Fruit fly (Drosophila melanogaster): ENCODE data around the gene Sf3b5.

Sf3b5 gene

DNA sequence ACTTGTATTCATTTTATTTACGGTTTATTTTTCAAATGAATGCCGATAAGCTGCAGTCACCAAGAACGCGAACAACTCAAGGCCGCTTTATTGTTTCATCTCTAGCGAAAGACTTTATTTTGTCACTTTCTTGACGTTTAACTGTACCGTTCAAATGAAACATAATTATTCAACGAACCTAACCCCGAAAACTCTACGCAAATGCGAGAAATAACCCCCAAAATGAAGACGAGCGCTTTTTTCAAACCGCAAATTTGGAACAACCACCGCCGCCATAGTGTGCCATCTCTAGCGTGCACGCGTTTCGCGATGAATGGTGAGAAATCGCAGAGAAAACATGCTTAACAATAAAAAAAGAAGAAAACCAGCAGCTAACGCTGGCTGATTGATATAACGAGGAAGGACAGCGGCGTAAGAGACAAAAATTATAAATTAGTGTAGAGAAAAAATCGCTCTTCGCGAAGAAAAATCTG lies 30.5 kb downstream of the Sf3b5 start, which contains the start of gene CG11970 (continued):
- peak; percentile 22 for TF ChIP-seq jumu (GFP tag; optimal IDR thresholded peaks at IDR 0.05)
- no peak for TF ChIP-seq insv (GFP tag; optimal IDR thresholded peaks at IDR 0.05)
- TF ChIP-seq CG18599 (GFP tag; optimal IDR thresholded peaks at IDR 0.05): no peak
- TF ChIP-seq Hr39 (optimal IDR thresholded peaks at IDR 0.05): no peak
- no peak for TF ChIP-seq eve (GFP tag; optimal IDR thresholded peaks at IDR 0.05)
- no peak for TF ChIP-seq Xrp1 (GFP tag; IDR thresholded peaks at IDR 0.05)
- TF ChIP-seq CG15601 (tag; optimal IDR thresholded peaks at IDR 0.05): no peak
- TF ChIP-seq HLHmδ (GFP tag; optimal IDR thresholded peaks at IDR 0.05): no peak
- 0 out of 3 replicates have a peak, but pooled peaks have one; percentile 49 for TF ChIP-seq CG2199 (GFP tag; IDR thresholded peaks at IDR 0.05)
- TF ChIP-seq CG10979 (tag; optimal IDR thresholded peaks at IDR 0.05): no peak
- no peak for TF ChIP-seq sqz (GFP tag; optimal IDR thresholded peaks at IDR 0.05)
- TF ChIP-seq CG14014 (GFP tag; IDR thresholded peaks at IDR 0.05): 0 out of 2 replicates have a peak, but pooled peaks have one; percentile 17
- TF ChIP-seq Doc3 (GFP tag; IDR thresholded peaks at IDR 0.05; ENCODE audit: partially characterized antibody): peak; percentile 60; the same call in 2 of the 3 replicates
- no peak for TF ChIP-seq usp (GFP tag; optimal IDR thresholded peaks at IDR 0.05)
- 0 out of 3 replicates have a peak, but pooled peaks have one; percentile 10 for TF ChIP-seq CG14050 (GFP tag; IDR thresholded peaks at IDR 0.05)
- no peak for TF ChIP-seq CG7745 (tag; optimal IDR thresholded peaks at IDR 0.05)
- TF ChIP-seq CG3847 (GFP tag; IDR thresholded peaks at IDR 0.05): peak; percentile 29; the same call in 1 of the 2 replicates
- TF ChIP-seq CG10147 (GFP tag; optimal IDR thresholded peaks at IDR 0.05): no peak
- no peak for TF ChIP-seq lbe (GFP tag; optimal IDR thresholded peaks at IDR 0.05)
- TF ChIP-seq rib (GFP tag; IDR thresholded peaks at IDR 0.05): no peak
- TF ChIP-seq CG7928 (GFP tag; optimal IDR thresholded peaks at IDR 0.05): no peak
- TF ChIP-seq CG5953 (GFP tag; IDR thresholded peaks at IDR 0.05): 0 out of 2 replicates have a peak, but pooled peaks have one; percentile 33
- peak; percentile 52 for TF ChIP-seq CG30020 (tag; optimal IDR thresholded peaks at IDR 0.05)
- peak; percentile 67; the same call in 2 of the 3 replicates for TF ChIP-seq CG17361 (GFP tag; IDR thresholded peaks at IDR 0.05)
- TF ChIP-seq CG5180 (GFP tag; optimal IDR thresholded peaks at IDR 0.05): no peak
- no peak for TF ChIP-seq bcd (GFP tag; optimal IDR thresholded peaks at IDR 0.05)
- TF ChIP-seq ssp (GFP tag; IDR thresholded peaks at IDR 0.05): 0 out of 2 replicates have a peak, but pooled peaks have one; percentile 10
- no peak for TF ChIP-seq CG10274 (GFP tag; optimal IDR thresholded peaks at IDR 0.05)
- TF ChIP-seq CG16779 (GFP tag; IDR thresholded peaks at IDR 0.05): no peak
- no peak for TF ChIP-seq kah (GFP tag; optimal IDR thresholded peaks at IDR 0.05)
- TF ChIP-seq gcm2 (GFP tag; optimal IDR thresholded peaks at IDR 0.05): no peak
- TF ChIP-seq CG1529 (GFP tag; optimal IDR thresholded peaks at IDR 0.05): no peak
- no peak for TF ChIP-seq slou (GFP tag; optimal IDR thresholded peaks at IDR 0.05)
- TF ChIP-seq sens-2 (GFP tag; IDR thresholded peaks at IDR 0.05): no peak
- TF ChIP-seq CG1603 (tag; optimal IDR thresholded peaks at IDR 0.05): no peak
- TF ChIP-seq CoRest (tag; optimal IDR thresholded peaks at IDR 0.05): peak; percentile 50
- TF ChIP-seq CG17912 (GFP tag; optimal IDR thresholded peaks at IDR 0.05): no peak
- TF ChIP-seq exex (tag; optimal IDR thresholded peaks at IDR 0.05): no peak
- no peak for TF ChIP-seq CG4730 (GFP tag; IDR thresholded peaks at IDR 0.05)
- 0 out of 2 replicates have a peak, but pooled peaks have one; percentile 19 for TF ChIP-seq nerfin-2 (GFP tag; IDR thresholded peaks at IDR 0.05; ENCODE audit: partially characterized antibody)
- no peak for TF ChIP-seq CG10462 (GFP tag; optimal IDR thresholded peaks at IDR 0.05)
- TF ChIP-seq Camta (GFP tag; optimal IDR thresholded peaks at IDR 0.05): peak; percentile 32
- peak; percentile 16 for TF ChIP-seq p53 (GFP tag; optimal IDR thresholded peaks at IDR 0.05)
- TF ChIP-seq nau (GFP tag; optimal IDR thresholded peaks at IDR 0.05): no peak
- TF ChIP-seq ERR (GFP tag; optimal IDR thresholded peaks at IDR 0.05): no peak
- TF ChIP-seq CG10267 (tag; optimal IDR thresholded peaks at IDR 0.05): peak; percentile 17
- no peak for TF ChIP-seq yki (optimal IDR thresholded peaks at IDR 0.05)
- no peak for TF ChIP-seq pan (optimal IDR thresholded peaks at IDR 0.05)
- TF ChIP-seq pan (GFP tag; optimal IDR thresholded peaks at IDR 0.05 in 1 of 2, IDR thresholded peaks at IDR 0.05 in 1 of 2): no peak
- no peak for TF ChIP-seq CG32767 (GFP tag; IDR thresholded peaks at IDR 0.05)
- TF ChIP-seq CG17359 (tag; optimal IDR thresholded peaks at IDR 0.05): no peak

Data from whole organism, embryonic.